Fruit fly (Drosophila melanogaster): ENCODE data around the gene MTA1-like.

Gene MTA1-like

dm6 chr3R:5622985-5623630 is 25.4 kb downstream of the MTA1-like start (continued):
- TF ChIP-seq lilli (GFP tag; optimal IDR thresholded peaks at IDR 0.05) (peak; percentile 55), mam (GFP tag; optimal IDR thresholded peaks at IDR 0.05) (peak; percentile 61), CG30431 (GFP tag; optimal IDR thresholded peaks at IDR 0.05) (no peak), nau (GFP tag; optimal IDR thresholded peaks at IDR 0.05) (peak; percentile 83), dmrt99B (tag; optimal IDR thresholded peaks at IDR 0.05) (peak; percentile 73), CG3726 (GFP tag; IDR thresholded peaks at IDR 0.05) (no peak), CG34376 (GFP tag; optimal IDR thresholded peaks at IDR 0.05) (peak; percentile 86), HmgD (GFP tag; optimal IDR thresholded peaks at IDR 0.05) (peak; percentile 47), crp (GFP tag; optimal IDR thresholded peaks at IDR 0.05) (peak; percentile 64 to 88), CG3838 (GFP tag; optimal IDR thresholded peaks at IDR 0.05) (peak; percentile 64), Bteb2 (GFP tag; optimal IDR thresholded peaks at IDR 0.05) (peak; percentile 54), CG12071 (GFP tag; optimal IDR thresholded peaks at IDR 0.05) (peak; percentile 86), CG16815 (GFP tag; optimal IDR thresholded peaks at IDR 0.05) (no peak), CG10431 (GFP tag; optimal IDR thresholded peaks at IDR 0.05) (peak; percentile 96), bbx (GFP tag; IDR thresholded peaks at IDR 0.05; ENCODE audit: partially characterized antibody) (no peak), gce (GFP tag; IDR thresholded peaks at IDR 0.05) (no peak), scrt (GFP tag; optimal IDR thresholded peaks at IDR 0.05) (peak; percentile 90), D (optimal IDR thresholded peaks at IDR 0.05) (no peak), D (GFP tag; optimal IDR thresholded peaks at IDR 0.05) (peak; percentile 85), cwo (GFP tag; optimal IDR thresholded peaks at IDR 0.05) (no peak), kni (GFP tag; optimal IDR thresholded peaks at IDR 0.05) (peak; percentile 96), chinmo (GFP tag; IDR thresholded peaks at IDR 0.05; ENCODE audit: partially characterized antibody) (no peak), Trl (optimal IDR thresholded peaks at IDR 0.05) (no peak), Trl (GFP tag; optimal IDR thresholded peaks at IDR 0.05) (peak; percentile 85), ATbp (GFP tag; optimal IDR thresholded peaks at IDR 0.05) (peak; percentile 93), Fer2 (tag; optimal IDR thresholded peaks at IDR 0.05) (peak; percentile 39), ab (GFP tag; optimal IDR thresholded peaks at IDR 0.05) (no peak), CG14710 (tag; optimal IDR thresholded peaks at IDR 0.05) (peak; percentile 79), B-H2 (GFP tag; optimal IDR thresholded peaks at IDR 0.05) (peak; percentile 85), lov (optimal IDR thresholded peaks at IDR 0.05) (no peak), lov (GFP tag; IDR thresholded peaks at IDR 0.05) (no peak), Optix (GFP tag; IDR thresholded peaks at IDR 0.05) (no peak), sima (GFP tag; optimal IDR thresholded peaks at IDR 0.05) (peak; percentile 53), CG6272 (GFP tag; IDR thresholded peaks at IDR 0.05) (no peak), amos (GFP tag; IDR thresholded peaks at IDR 0.05; ENCODE audit: partially characterized antibody) (no peak), salm (tag; optimal IDR thresholded peaks at IDR 0.05) (peak; percentile 54), dm (GFP tag; optimal IDR thresholded peaks at IDR 0.05) (peak; percentile 50), CG11398 (GFP tag; optimal IDR thresholded peaks at IDR 0.05) (peak; percentile 80), Rfx (GFP tag; IDR thresholded peaks at IDR 0.05) (no peak), CG2678 (tag; optimal IDR thresholded peaks at IDR 0.05) (peak; percentile 78), CG4424 (GFP tag; optimal IDR thresholded peaks at IDR 0.05) (peak; percentile 61), dati (GFP tag; IDR thresholded peaks at IDR 0.05) (no peak), CG17186 (GFP tag; optimal IDR thresholded peaks at IDR 0.05) (peak; percentile 56), CG9797 (GFP tag; optimal IDR thresholded peaks at IDR 0.05) (peak; percentile 1), Dbx (GFP tag; IDR thresholded peaks at IDR 0.05) (no peak), CG43689 (GFP tag; IDR thresholded peaks at IDR 0.05) (no peak), CG13123 (GFP tag; optimal IDR thresholded peaks at IDR 0.05) (peak; percentile 87), wdn (GFP tag; IDR thresholded peaks at IDR 0.05) (no peak), Dek (tag; optimal IDR thresholded peaks at IDR 0.05) (peak; percentile 65), Dip2 (GFP tag; IDR thresholded peaks at IDR 0.05) (no peak), CG32532 (GFP tag; IDR thresholded peaks at IDR 0.05) (no peak)
